Fruit fly (Drosophila melanogaster): ENCODE results near the gene FucT6.

- TF ChIP-seq Dll (GFP tag; IDR thresholded peaks at IDR 0.05; ENCODE audit: partially characterized antibody) (no peak), CG18764 (GFP tag; optimal IDR thresholded peaks at IDR 0.05) (no peak), CG11093 (GFP tag; IDR thresholded peaks at IDR 0.05) (no peak), CG10431 (GFP tag; optimal IDR thresholded peaks at IDR 0.05) (no peak), CG1603 (tag; optimal IDR thresholded peaks at IDR 0.05) (no peak), al (GFP tag; IDR thresholded peaks at IDR 0.05) (no peak), CG14667 (GFP tag; IDR thresholded peaks at IDR 0.05) (no peak)
These were observed 29.3 kb downstream of the FucT6 start for dm6 chrX:11680405-11680804.

Measured in whole organism, embryonic.